Fruit fly (Drosophila melanogaster) whole organism, embryonic: ENCODE data around the gene Fdh.

Experiments used
- BEAF-32 ChIP-seq: fragments of 200-800 bp; sonication (Bioruptor generic); optimal IDR thresholded peaks from 3 replicates; lab custom pipeline; 2017; ENCODE audit warnings: missing biosample characterization, missing genetic modification characterization, mild to moderate bottlenecking, moderate library complexity, missing genetic modification reagents
- Bdp1 ChIP-seq: fragments of 200-800 bp; sonication (Bioruptor generic); optimal IDR thresholded peaks from 3 replicates; lab custom pipeline; 2016; ENCODE audit warnings: missing biosample characterization, missing genetic modification characterization
- CG10267 ChIP-seq: fragments of 200-800 bp; sonication (Bioruptor generic); optimal IDR thresholded peaks from 2 replicates; lab custom pipeline; 2018; ENCODE audit warnings: missing biosample characterization, mild to moderate bottlenecking, missing genetic modification characterization, moderate library complexity
- CG12391 ChIP-seq: fragments of 200-800 bp; sonication (Bioruptor generic); optimal IDR thresholded peaks from 3 replicates; lab custom pipeline; 2018; ENCODE audit warnings: missing biosample characterization, mild to moderate bottlenecking, missing genetic modification characterization, moderate library complexity
- CG12744 ChIP-seq: fragments of 200-800 bp; sonication (Bioruptor generic); optimal IDR thresholded peaks from 2 replicates; lab custom pipeline; 2016; ENCODE audit warnings: missing biosample characterization, missing genetic modification characterization
- CG13287 ChIP-seq: fragments of 200-800 bp; sonication (Bioruptor generic); IDR thresholded peaks from 2 replicates; pipeline ENCODE4 v1.3.6; 2022; ENCODE audit warnings: missing biosample characterization, missing genetic modification characterization; ENCODE audit not compliant: partially characterized antibody
- CG14710 ChIP-seq: fragments of 200-800 bp; sonication (Bioruptor generic); optimal IDR thresholded peaks from 3 replicates; lab custom pipeline; 2019; ENCODE audit warnings: missing biosample characterization, mild to moderate bottlenecking, missing genetic modification characterization, moderate library complexity
- CG15696 ChIP-seq: fragments of 200-800 bp; sonication (Bioruptor generic); optimal IDR thresholded peaks from 2 replicates; lab custom pipeline; 2019; ENCODE audit warnings: missing biosample characterization, mild to moderate bottlenecking, missing genetic modification characterization, moderate library complexity
- CG1603 ChIP-seq: fragments of 200-800 bp; sonication (Bioruptor generic); optimal IDR thresholded peaks from 2 replicates; lab custom pipeline; 2019; ENCODE audit warnings: missing biosample characterization, mild to moderate bottlenecking, missing genetic modification characterization, moderate library complexity
- CG16813 ChIP-seq: fragments of 200-800 bp; sonication (Bioruptor generic); IDR thresholded peaks from 3 replicates; pipeline ENCODE4 v1.3.6; 2022; ENCODE audit warnings: missing biosample characterization, missing genetic modification characterization; ENCODE audit not compliant: partially characterized antibody
- CG2202 ChIP-seq: fragments of 200-800 bp; sonication (Bioruptor generic); optimal IDR thresholded peaks from 2 replicates; lab custom pipeline; 2018; ENCODE audit warnings: missing biosample characterization, mild to moderate bottlenecking, missing genetic modification characterization
- CG32532 ChIP-seq: fragments of 200-800 bp; sonication (Bioruptor generic); IDR thresholded peaks from 2 replicates; pipeline ENCODE4 v1.3.6; 2022; ENCODE audit warnings: missing biosample characterization, missing genetic modification characterization
- CG42726 ChIP-seq: fragments of 200-800 bp; sonication (Bioruptor generic); IDR thresholded peaks from 2 replicates; pipeline ENCODE4 v1.3.6; 2022; ENCODE audit warnings: missing biosample characterization, missing genetic modification characterization; ENCODE audit not compliant: partially characterized antibody
- CG4424 ChIP-seq: fragments of 200-800 bp; sonication (Bioruptor generic); optimal IDR thresholded peaks from 3 replicates; lab custom pipeline; 2016; ENCODE audit warnings: missing biosample characterization, missing genetic modification characterization
- CG6683 ChIP-seq: fragments of 200-800 bp; sonication (Bioruptor generic); optimal IDR thresholded peaks from 2 replicates; lab custom pipeline; 2017; ENCODE audit warnings: missing biosample characterization, mild to moderate bottlenecking, missing genetic modification characterization, missing genetic modification reagents
- CG6791 ChIP-seq: fragments of 200-800 bp; sonication (Bioruptor generic); IDR thresholded peaks from 3 replicates; pipeline ENCODE4 v1.3.6; 2022; ENCODE audit warnings: missing biosample characterization, missing genetic modification characterization; ENCODE audit not compliant: partially characterized antibody
- CG7928 ChIP-seq: fragments of 200-800 bp; sonication (Bioruptor generic); optimal IDR thresholded peaks from 2 replicates; lab custom pipeline; 2017; ENCODE audit warnings: missing biosample characterization, mild to moderate bottlenecking, missing genetic modification characterization
- CG7963 ChIP-seq: fragments of 200-800 bp; sonication (Bioruptor generic); IDR thresholded peaks from 3 replicates; pipeline ENCODE4 v1.3.6; 2022; ENCODE audit warnings: missing biosample characterization, missing genetic modification characterization; ENCODE audit not compliant: partially characterized antibody
- CG8478 ChIP-seq: fragments of >200 bp; optimal IDR thresholded peaks from 2 replicates; lab custom pipeline; 2018
- Dek ChIP-seq: fragments of 200-800 bp; sonication (Bioruptor generic); optimal IDR thresholded peaks from 3 replicates; lab custom pipeline; 2019; ENCODE audit warnings: missing biosample characterization, mild to moderate bottlenecking, missing genetic modification characterization, moderate library complexity
- Dp ChIP-seq: fragments of 200-800 bp; sonication (Bioruptor generic); optimal IDR thresholded peaks from 2 replicates; lab custom pipeline; 2018; ENCODE audit warnings: missing biosample characterization, mild to moderate bottlenecking, missing genetic modification characterization, moderate library complexity
- Dref ChIP-seq: fragments of 200-800 bp; sonication (Bioruptor generic); IDR thresholded peaks from 2 replicates; pipeline ENCODE4 v1.3.6; 2022; ENCODE audit warnings: missing biosample characterization, missing genetic modification characterization
- Elba2 ChIP-seq: fragments of 200-800 bp; sonication (Bioruptor generic); optimal IDR thresholded peaks from 3 replicates; lab custom pipeline; 2016; ENCODE audit warnings: missing biosample characterization, missing genetic modification characterization
- HmgZ ChIP-seq: fragments of 200-800 bp; sonication (Bioruptor generic); optimal IDR thresholded peaks from 2 replicates; lab custom pipeline; 2018; ENCODE audit warnings: missing biosample characterization, mild to moderate bottlenecking, missing genetic modification characterization
- Med ChIP-seq: fragments of 200-800 bp; sonication (Bioruptor generic); peaks from one replicate; lab custom pipeline; 2016; ENCODE audit warnings: missing biosample characterization, missing genetic modification characterization, mild to moderate bottlenecking, inconsistent platforms, moderate library complexity
- Neu2 ChIP-seq: fragments of 200-800 bp; sonication (Bioruptor generic); optimal IDR thresholded peaks from 3 replicates; lab custom pipeline; 2016; ENCODE audit warnings: missing biosample characterization, missing genetic modification characterization, borderline replicate concordance
- Opbp ChIP-seq: fragments of 200-800 bp; sonication (Bioruptor generic); IDR thresholded peaks from 3 replicates; pipeline ENCODE4 v1.3.6; 2022; ENCODE audit warnings: missing biosample characterization, missing genetic modification characterization; ENCODE audit not compliant: partially characterized antibody
- Scr ChIP-seq: fragments of 200-800 bp; sonication (Bioruptor generic); IDR thresholded peaks from 2 replicates; pipeline ENCODE4 v1.3.6; 2022; ENCODE audit warnings: missing biosample characterization, missing genetic modification characterization; ENCODE audit not compliant: partially characterized antibody
- ap ChIP-seq: fragments of 200-800 bp; sonication (Bioruptor generic); IDR thresholded peaks from 2 replicates; pipeline ENCODE4 v1.3.6; 2022; ENCODE audit warnings: missing biosample characterization, missing genetic modification characterization
- crp ChIP-seq, 2 experiments: fragments of 200-800 bp; sonication (Bioruptor generic); optimal IDR thresholded peaks; 2 replicates in 1 of 2; 3 replicates in 1 of 2; lab custom pipeline; 2017; ENCODE audit warnings: missing biosample characterization in 2 of 2, missing genetic modification characterization in 2 of 2, mild to moderate bottlenecking in 1 of 2, moderate library complexity in 1 of 2
- disco-r ChIP-seq: fragments of 200-800 bp; sonication (Bioruptor generic); optimal IDR thresholded peaks from 2 replicates; lab custom pipeline; 2016; ENCODE audit warnings: missing biosample characterization, missing genetic modification characterization
- dm ChIP-seq: fragments of 200-800 bp; sonication (Bioruptor generic); optimal IDR thresholded peaks from 3 replicates; lab custom pipeline; 2016; ENCODE audit warnings: missing biosample characterization, missing genetic modification characterization
- inv ChIP-seq: fragments of 200-800 bp; sonication (Bioruptor generic); IDR thresholded peaks from 2 replicates; pipeline ENCODE4 v1.3.6; 2022; ENCODE audit warnings: missing biosample characterization, missing genetic modification characterization; ENCODE audit not compliant: partially characterized antibody
- jumu ChIP-seq: fragments of 200-800 bp; sonication (Bioruptor generic); optimal IDR thresholded peaks from 3 replicates; lab custom pipeline; 2016; ENCODE audit warnings: missing biosample characterization, missing genetic modification characterization
- lilli ChIP-seq: fragments of 200-800 bp; sonication (Bioruptor generic); optimal IDR thresholded peaks from 3 replicates; lab custom pipeline; 2016; ENCODE audit warnings: missing biosample characterization, missing genetic modification characterization
- lmd ChIP-seq: fragments of 200-800 bp; sonication (Bioruptor generic); IDR thresholded peaks from 2 replicates; pipeline ENCODE4 v1.3.6; 2022; ENCODE audit warnings: missing biosample characterization, missing genetic modification characterization
- nerfin-1 ChIP-seq: fragments of 200-800 bp; sonication (Bioruptor generic); optimal IDR thresholded peaks from 3 replicates; lab custom pipeline; 2019; ENCODE audit warnings: missing biosample characterization, mild to moderate bottlenecking, missing genetic modification characterization, moderate library complexity
- nmo ChIP-seq: fragments of 200-800 bp; sonication (Bioruptor generic); optimal IDR thresholded peaks from 2 replicates; lab custom pipeline; 2018; ENCODE audit warnings: missing biosample characterization, mild to moderate bottlenecking, missing genetic modification characterization, moderate library complexity
- pho ChIP-seq: fragments of 200-800 bp; sonication (Bioruptor generic); optimal IDR thresholded peaks from 2 replicates; lab custom pipeline; 2016; ENCODE audit warnings: missing biosample characterization, missing genetic modification characterization
- pros ChIP-seq: fragments of 200-800 bp; sonication (Bioruptor generic); optimal IDR thresholded peaks from 3 replicates; lab custom pipeline; 2019; ENCODE audit warnings: missing biosample characterization, mild to moderate bottlenecking, missing genetic modification characterization, moderate library complexity
- ranshi ChIP-seq: fragments of 200-800 bp; sonication (Bioruptor generic); IDR thresholded peaks from 2 replicates; pipeline ENCODE4 v1.3.6; 2022; ENCODE audit warnings: missing biosample characterization, missing genetic modification characterization
- row ChIP-seq: fragments of 200-800 bp; sonication (Bioruptor generic); IDR thresholded peaks from 3 replicates; pipeline ENCODE4 v1.3.6; 2022; ENCODE audit warnings: missing biosample characterization, missing genetic modification characterization
- scrt ChIP-seq: fragments of 200-800 bp; sonication (Bioruptor generic); optimal IDR thresholded peaks from 2 replicates; lab custom pipeline; 2018; ENCODE audit warnings: missing biosample characterization, mild to moderate bottlenecking, missing genetic modification characterization, moderate library complexity
- tll ChIP-seq, 2 experiments: fragments of 200-800 bp in 1 of 2; fragments of >200 bp in 1 of 2; sonication (Bioruptor generic) in 1 of 2; optimal IDR thresholded peaks; 2 replicates each; lab custom pipeline; 2017 to 2019; ENCODE audit warnings: missing biosample characterization in 2 of 2, missing genetic modification characterization in 2 of 2, mild to moderate bottlenecking in 1 of 2, moderate library complexity in 1 of 2
- trem ChIP-seq: fragments of 200-800 bp; optimal IDR thresholded peaks from 3 replicates; lab custom pipeline; 2019; ENCODE audit warnings: missing biosample characterization, mild to moderate bottlenecking, missing genetic modification characterization, moderate library complexity
- vnd ChIP-seq: fragments of 200-800 bp; sonication (Bioruptor generic); IDR thresholded peaks from 3 replicates; pipeline ENCODE4 v1.3.6; 2022; ENCODE audit warnings: missing biosample characterization, missing genetic modification characterization; ENCODE audit not compliant: partially characterized antibody
- zen ChIP-seq: fragments of 200-800 bp; sonication (Bioruptor generic); optimal IDR thresholded peaks from 3 replicates; lab custom pipeline; 2018; ENCODE audit warnings: missing biosample characterization, mild to moderate bottlenecking, missing genetic modification characterization, moderate library complexity
- zf30C ChIP-seq: fragments of 200-800 bp; sonication (Bioruptor generic); optimal IDR thresholded peaks from 3 replicates; lab custom pipeline; 2018; ENCODE audit warnings: missing biosample characterization, mild to moderate bottlenecking, missing genetic modification characterization

Gene Fdh

DNA sequence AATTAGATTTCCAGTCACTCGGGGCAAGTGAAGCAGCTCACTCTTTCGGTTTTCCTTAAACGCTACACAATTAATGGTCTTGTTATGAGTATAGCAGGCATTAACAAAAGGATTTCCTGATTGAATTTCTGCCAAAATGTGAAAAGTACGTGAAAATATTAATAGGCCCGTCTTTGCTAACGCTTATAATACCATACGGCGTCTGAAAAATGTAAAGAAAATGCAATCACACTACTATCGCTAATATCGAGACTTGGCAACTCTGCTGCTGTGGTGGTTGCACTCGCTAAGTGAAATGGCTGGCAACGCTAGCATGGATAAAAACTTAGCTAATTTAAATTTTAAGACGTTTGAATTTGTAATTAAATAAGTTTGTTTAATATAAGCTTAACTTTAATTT is 21.1 kb upstream of the Fdh start, which contains the start of gene CG6621 (continued):
- TF ChIP-seq Dek (tag; lab: Kevin White, UChicago) (peak; percentile 36), CG8478 (lab: Kevin White, UChicago) (no peak), CG42726 (0 out of 2 replicates have a peak, but pooled peaks have one; percentile 50), ranshi (GFP tag; lab: Robert Waterston, UW) (0 out of 2 replicates have a peak, but pooled peaks have one; percentile 19), zf30C (GFP tag; lab: Kevin White, UChicago) (no peak), CG14710 (tag; lab: Kevin White, UChicago) (peak; percentile 73), vnd (GFP tag; lab: Robert Waterston, UW) (peak; percentile 37; the same call in 1 of the 3 replicates), Dp (GFP tag; lab: Kevin White, UChicago) (peak; percentile 73), nmo (GFP tag; lab: Kevin White, UChicago) (peak; percentile 75), scrt (no peak), pho (peak; percentile 4), CG2202 (tag; lab: Kevin White, UChicago) (peak; percentile 7), Bdp1 (GFP tag; lab: Kevin White, UChicago) (peak; percentile 44), CG12744 (peak; percentile 34), Med (GFP tag; lab: Kevin White, UChicago) (peak; percentile 93), nerfin-1 (tag; lab: Kevin White, UChicago) (peak; percentile 2), lmd (no peak), CG4424 (GFP tag; lab: Kevin White, UChicago) (no peak), pros (GFP tag; lab: Kevin White, UChicago) (no peak), crp (GFP tag; optimal IDR thresholded peaks at IDR 0.05; lab: Kevin White, UChicago) (peak in 1 of 2 experiments; percentile 54), CG7963 (GFP tag; lab: Robert Waterston, UW) (0 out of 3 replicates have a peak, but pooled peaks have one; percentile 43), zen (tag; lab: Kevin White, UChicago) (peak; percentile 52), disco-r (no peak), Neu2 (GFP tag; lab: Kevin White, UChicago) (no peak), CG12391 (tag; lab: Kevin White, UChicago) (peak; percentile 31), dm (peak; percentile 11), CG15696 (tag; lab: Kevin White, UChicago) (no peak), CG16813 (GFP tag; lab: Robert Waterston, UW) (peak; percentile 70), CG6683 (GFP tag; lab: Kevin White, UChicago) (no peak), tll (GFP tag; optimal IDR thresholded peaks at IDR 0.05; lab: Kevin White, UChicago) (no peak), CG32532 (GFP tag; lab: Robert Waterston, UW) (peak; percentile 36), CG13287 (GFP tag; lab: Robert Waterston, UW) (peak; percentile 77), Opbp (GFP tag; lab: Robert Waterston, UW) (peak; percentile 79), BEAF-32 (GFP tag; lab: Kevin White, UChicago) (peak; percentile 74), inv (GFP tag; lab: Robert Waterston, UW) (peak; percentile 51; the same call in 1 of the 2 replicates), lilli (GFP tag; lab: Kevin White, UChicago) (peak; percentile 3), jumu (no peak), row (peak; percentile 56), Dref (GFP tag; lab: Robert Waterston, UW) (peak; percentile 45), ap (GFP tag; lab: Robert Waterston, UW) (no peak), CG6791 (GFP tag; lab: Robert Waterston, UW) (peak; percentile 67; the same call in 2 of the 3 replicates), CG1603 (tag; lab: Kevin White, UChicago) (peak; percentile 88), CG10267 (peak; percentile 57), trem (tag; lab: Kevin White, UChicago) (peak; percentile 89), Scr (GFP tag; lab: Robert Waterston, UW) (peak; percentile 65), HmgZ (tag; lab: Kevin White, UChicago) (peak; percentile 85), Elba2 (GFP tag; lab: Kevin White, UChicago) (peak; percentile 27), CG7928 (GFP tag; lab: Kevin White, UChicago) (peak; percentile 31)
